Worm (Caenorhabditis elegans) whole organism, late embryonic: ENCODE measurements around the gene R04D3.2.

Source experiments
- C08G9.2 ChIP-seq: sonication (generic microtip); optimal IDR thresholded peaks from 2 replicates; lab custom pipeline; 2016; ENCODE audit warnings: mild to moderate bottlenecking, missing genetic modification characterization, moderate library complexity, missing compliant biosample characterization
- C38D4.7 ChIP-seq: fragments of 200-800 bp; sonication (Bioruptor generic); optimal IDR thresholded peaks from 2 replicates; lab custom pipeline; 2018; ENCODE audit warnings: mild to moderate bottlenecking, missing genetic modification characterization, moderate library complexity, missing compliant biosample characterization
- K09A11.1 ChIP-seq: sonication (generic microtip); optimal IDR thresholded peaks from 2 replicates; lab custom pipeline; 2017; ENCODE audit warnings: antibody characterized with exemption, mild to moderate bottlenecking, missing genetic modification characterization, missing compliant biosample characterization; ENCODE audit not compliant: insufficient read depth
- Y22D7AL.16 ChIP-seq: sonication (generic microtip); optimal IDR thresholded peaks from 2 replicates; lab custom pipeline; 2016; ENCODE audit warnings: missing genetic modification characterization, missing compliant biosample characterization
- ceh-14 ChIP-seq: sonication (generic microtip); optimal IDR thresholded peaks from 2 replicates; lab custom pipeline; 2016; ENCODE audit warnings: missing genotype, missing genetic modification characterization, missing compliant biosample characterization
- ceh-18 ChIP-seq: sonication (generic microtip); optimal IDR thresholded peaks from 2 replicates; lab custom pipeline; 2016; ENCODE audit warnings: missing genetic modification characterization, missing compliant biosample characterization
- ceh-19 ChIP-seq: fragments of 200-800 bp; sonication (Bioruptor generic); optimal IDR thresholded peaks from 2 replicates; lab custom pipeline; 2018; ENCODE audit warnings: mild to moderate bottlenecking, missing genetic modification characterization, missing compliant biosample characterization
- ceh-22 ChIP-seq: sonication (generic microtip); optimal IDR thresholded peaks from 2 replicates; lab custom pipeline; 2017; ENCODE audit warnings: missing biosample characterization, missing genetic modification characterization
- ceh-24 ChIP-seq: sonication (generic microtip); optimal IDR thresholded peaks from 2 replicates; lab custom pipeline; 2016; ENCODE audit warnings: mild to moderate bottlenecking, missing genetic modification characterization, missing compliant biosample characterization
- ceh-34 ChIP-seq: sonication (generic microtip); optimal IDR thresholded peaks from 2 replicates; lab custom pipeline; 2016; ENCODE audit warnings: mild to moderate bottlenecking, missing genetic modification characterization, missing compliant biosample characterization
- ceh-45 ChIP-seq: fragments of 200-800 bp; sonication (Bioruptor generic); IDR thresholded peaks from 2 replicates; pipeline ENCODE4 v1.3.6; 2022; ENCODE audit warnings: missing genetic modification reagents, missing genetic modification characterization, missing compliant biosample characterization
- ceh-48 ChIP-seq: sonication (generic microtip); optimal IDR thresholded peaks from 2 replicates; lab custom pipeline; 2016; ENCODE audit warnings: missing genetic modification characterization, inconsistent platforms, missing compliant biosample characterization
- ceh-6 ChIP-seq: fragments of 200-800 bp; sonication (Bioruptor generic); optimal IDR thresholded peaks from 2 replicates; lab custom pipeline; 2018; ENCODE audit warnings: mild to moderate bottlenecking, missing genetic modification characterization, missing compliant biosample characterization
- ceh-9 ChIP-seq: sonication (generic microtip); optimal IDR thresholded peaks from 2 replicates; lab custom pipeline; 2016; ENCODE audit warnings: mild to moderate bottlenecking, missing genetic modification characterization, inconsistent platforms, missing compliant biosample characterization
- che-1 ChIP-seq: sonication (generic microtip); optimal IDR thresholded peaks from 2 replicates; lab custom pipeline; 2016; ENCODE audit warnings: mild to moderate bottlenecking, missing genetic modification characterization, missing compliant biosample characterization
- dmd-4 ChIP-seq: sonication (generic microtip); optimal IDR thresholded peaks from 2 replicates; lab custom pipeline; 2016; ENCODE audit warnings: borderline replicate concordance, missing genetic modification characterization, missing compliant biosample characterization
- elt-4 ChIP-seq: sonication (generic microtip); optimal IDR thresholded peaks from 2 replicates; lab custom pipeline; 2016; ENCODE audit warnings: missing genetic modification characterization, missing compliant biosample characterization
- ets-4 ChIP-seq: sonication (generic microtip); optimal IDR thresholded peaks from 2 replicates; lab custom pipeline; 2016; ENCODE audit warnings: missing genetic modification characterization, missing compliant biosample characterization
- fkh-10 ChIP-seq: fragments of 150-350 bp; optimal IDR thresholded peaks from 2 replicates; lab custom pipeline; 2014; ENCODE audit warnings: missing biosample characterization, missing genetic modification reagents, missing genetic modification characterization
- fkh-6 ChIP-seq: sonication (generic microtip); optimal IDR thresholded peaks from 2 replicates; lab custom pipeline; 2016; ENCODE audit warnings: missing genetic modification characterization, missing compliant biosample characterization
- gmeb-2 ChIP-seq: sonication (generic microtip); optimal IDR thresholded peaks from 2 replicates; lab custom pipeline; 2016; ENCODE audit warnings: missing genetic modification characterization, inconsistent platforms, missing compliant biosample characterization
- hlh-13 ChIP-seq: fragments of 200-800 bp; sonication (Bioruptor generic); optimal IDR thresholded peaks from 2 replicates; lab custom pipeline; 2018; ENCODE audit warnings: mild to moderate bottlenecking, missing genetic modification characterization, missing compliant biosample characterization
- hlh-15 ChIP-seq: sonication (generic microtip); optimal IDR thresholded peaks from 2 replicates; lab custom pipeline; 2016; ENCODE audit warnings: missing genetic modification characterization, missing compliant biosample characterization
- hlh-30 ChIP-seq: sonication (generic microtip); optimal IDR thresholded peaks from 2 replicates; lab custom pipeline; 2017; ENCODE audit warnings: antibody characterized with exemption, missing genetic modification characterization, missing compliant biosample characterization; ENCODE audit not compliant: insufficient read depth
- hlh-6 ChIP-seq: sonication (generic microtip); optimal IDR thresholded peaks from 2 replicates; lab custom pipeline; 2016; ENCODE audit warnings: missing genotype, missing genetic modification characterization, missing compliant biosample characterization
- lim-6 ChIP-seq: sonication (generic microtip); optimal IDR thresholded peaks from 2 replicates; lab custom pipeline; 2016; ENCODE audit warnings: missing genetic modification characterization, missing compliant biosample characterization
- nfya-1 ChIP-seq: sonication (generic microtip); optimal IDR thresholded peaks from 2 replicates; lab custom pipeline; 2017; ENCODE audit warnings: missing genetic modification characterization, mild to moderate bottlenecking, missing compliant biosample characterization, antibody characterized with exemption, moderate library complexity
- nhr-11 ChIP-seq: fragments of 150-350 bp; optimal IDR thresholded peaks from 2 replicates; lab custom pipeline; 2014; ENCODE audit warnings: missing biosample characterization, missing genetic modification characterization
- nhr-232 ChIP-seq: sonication (generic microtip); optimal IDR thresholded peaks from 2 replicates; lab custom pipeline; 2016; ENCODE audit warnings: missing genetic modification characterization, missing compliant biosample characterization
- pat-9 ChIP-seq: fragments of 200-800 bp; sonication (Bioruptor generic); optimal IDR thresholded peaks from 2 replicates; lab custom pipeline; 2018; ENCODE audit warnings: mild to moderate bottlenecking, missing genetic modification characterization, moderate library complexity, missing compliant biosample characterization
- pax-1 ChIP-seq: fragments of 150-350 bp; optimal IDR thresholded peaks from 2 replicates; lab custom pipeline; 2014; ENCODE audit warnings: missing biosample characterization, missing genetic modification characterization
- pha-2 ChIP-seq: sonication (generic microtip); optimal IDR thresholded peaks from 2 replicates; lab custom pipeline; 2017; ENCODE audit warnings: mild to moderate bottlenecking, missing genetic modification characterization, missing compliant biosample characterization
- pqm-1 ChIP-seq: sonication (generic microtip); optimal IDR thresholded peaks from 2 replicates; lab custom pipeline; 2016; ENCODE audit warnings: missing genetic modification characterization, missing compliant biosample characterization
- pros-1 ChIP-seq: fragments of 150-350 bp; optimal IDR thresholded peaks from 2 replicates; lab custom pipeline; 2014; ENCODE audit warnings: missing biosample characterization, missing genetic modification reagents, missing genetic modification characterization
- sdc-2 ChIP-seq: sonication (generic microtip); optimal IDR thresholded peaks from 2 replicates; lab custom pipeline; 2016; ENCODE audit warnings: missing genotype, missing genetic modification characterization, missing compliant biosample characterization
- sox-4 ChIP-seq: sonication (generic microtip); optimal IDR thresholded peaks from 2 replicates; lab custom pipeline; 2017; ENCODE audit warnings: mild to moderate bottlenecking, missing genetic modification characterization, inconsistent platforms, missing compliant biosample characterization
- syd-9 ChIP-seq: sonication (generic microtip); optimal IDR thresholded peaks from 2 replicates; lab custom pipeline; 2016; ENCODE audit warnings: mild to moderate bottlenecking, missing genetic modification characterization, moderate library complexity, missing compliant biosample characterization
- unc-3 ChIP-seq, 2 experiments: fragments of 200-800 bp in 1 of 2; sonication (Bioruptor generic) in 1 of 2; sonication (generic microtip) in 1 of 2; conservative IDR thresholded peaks in 1 of 2; optimal IDR thresholded peaks in 1 of 2; 2 replicates each; pipeline versions ENCODE4 v1.3.6 to Lab custom; 2016 to 2022; ENCODE audit warnings: missing compliant biosample characterization in 2 of 2, missing genetic modification characterization in 2 of 2, missing genetic modification reagents in 1 of 2
- unc-42 ChIP-seq: sonication (generic microtip); optimal IDR thresholded peaks from 2 replicates; lab custom pipeline; 2016; ENCODE audit warnings: missing genotype, missing genetic modification characterization, missing compliant biosample characterization
- unc-86 ChIP-seq: sonication (generic microtip); optimal IDR thresholded peaks from 2 replicates; lab custom pipeline; 2016; ENCODE audit warnings: missing genetic modification characterization, missing compliant biosample characterization
- ztf-16 ChIP-seq: sonication (generic microtip); optimal IDR thresholded peaks from 2 replicates; lab custom pipeline; 2017; ENCODE audit warnings: missing genetic modification characterization, missing compliant biosample characterization

Gene R04D3.2

ce11 chrX:13328034-13328433 lies 41.6 kb upstream of the R04D3.2 start, which contains the start of gene sir-2.2:
Gene sir-2.2 (plus strand): TSS chrX:13328067.
- TF ChIP-seq K09A11.1 (tag; lab: Kevin White, UChicago) (no peak), unc-86 (no peak), C08G9.2 (tag; lab: Kevin White, UChicago) (no peak), C38D4.7 (no peak), pqm-1 (tag; lab: Kevin White, UChicago) (no peak), ceh-24 (no peak), che-1 (tag; lab: Kevin White, UChicago) (no peak), ceh-48 (tag; lab: Kevin White, UChicago) (no peak), pax-1 (tag; lab: Kevin White, UChicago) (no peak), unc-42 (tag; lab: Kevin White, UChicago) (no peak), ceh-22 (tag; lab: Kevin White, UChicago) (no peak)

ce11 chrX:13325039-13325438 lies 38.6 kb upstream of the R04D3.2 start:
- no peak for TF ChIP-seq nhr-232 (tag; lab: Kevin White, UChicago)
- TF ChIP-seq fkh-10 (GFP tag; lab: Kevin White, UChicago) = no peak
- no peak for TF ChIP-seq nfya-1
- no peak for TF ChIP-seq unc-3 (GFP tag; conservative IDR thresholded peaks at IDR 0.05; lab: Robert Waterston, UW)
- TF ChIP-seq unc-3 (tag; optimal IDR thresholded peaks at IDR 0.05; lab: Kevin White, UChicago) = no peak
- no peak for TF ChIP-seq pha-2 (tag; lab: Kevin White, UChicago)
- TF ChIP-seq unc-86 = no peak
- TF ChIP-seq elt-4 (tag; lab: Kevin White, UChicago) = no peak
- no peak for TF ChIP-seq pat-9 (tag; lab: Kevin White, UChicago)
- no peak for TF ChIP-seq hlh-15 (tag; lab: Kevin White, UChicago)
- TF ChIP-seq ceh-9 (tag; lab: Kevin White, UChicago) = no peak
- TF ChIP-seq sox-4 = no peak
- no peak for TF ChIP-seq ztf-16 (tag; lab: Kevin White, UChicago)
- no peak for TF ChIP-seq unc-42 (tag; lab: Kevin White, UChicago)
- no peak for TF ChIP-seq syd-9 (tag; lab: Kevin White, UChicago)
- TF ChIP-seq, all 69 proteins: peak for 0

- TF ChIP-seq hlh-13 (GFP tag; lab: Kevin White, UChicago) (no peak), ets-4 (tag; lab: Kevin White, UChicago) (no peak), hlh-30 (no peak), unc-86 (no peak), nhr-11 (no peak), dmd-4 (tag; lab: Kevin White, UChicago) (no peak), Y22D7AL.16 (tag; lab: Kevin White, UChicago) (no peak), ceh-6 (GFP tag; lab: Kevin White, UChicago) (no peak), ceh-18 (tag; lab: Kevin White, UChicago) (no peak), hlh-6 (tag; lab: Kevin White, UChicago) (no peak), gmeb-2 (tag; lab: Kevin White, UChicago) (no peak), nhr-232 (tag; lab: Kevin White, UChicago) (no peak), ceh-19 (no peak), pat-9 (tag; lab: Kevin White, UChicago) (no peak), ceh-14 (tag; lab: Kevin White, UChicago) (no peak), unc-3 (GFP tag; conservative IDR thresholded peaks at IDR 0.05; lab: Robert Waterston, UW) (no peak), unc-3 (tag; optimal IDR thresholded peaks at IDR 0.05; lab: Kevin White, UChicago) (no peak), lim-6 (tag; lab: Kevin White, UChicago) (no peak)
- TF ChIP-seq, all 69 proteins: peak for 0
Measured at ce11 chrX:13324326-13324725, 37.9 kb upstream of the R04D3.2 start.

ce11 chrX:13323697-13324096 lies 37.3 kb upstream of the R04D3.2 start:
- TF ChIP-seq elt-4 (tag; lab: Kevin White, UChicago) = no peak
- no peak for TF ChIP-seq hlh-13 (GFP tag; lab: Kevin White, UChicago)
- no peak for TF ChIP-seq ceh-45 (GFP tag; lab: Robert Waterston, UW)
- TF ChIP-seq sdc-2 (tag; lab: Kevin White, UChicago) = no peak
- TF ChIP-seq pax-1 (tag; lab: Kevin White, UChicago) = no peak
- no peak for TF ChIP-seq nhr-11
- no peak for TF ChIP-seq fkh-6 (tag; lab: Kevin White, UChicago)
- no peak for TF ChIP-seq pros-1 (tag; lab: Kevin White, UChicago)
- no peak for TF ChIP-seq ceh-34 (tag; lab: Kevin White, UChicago)
